Fruit fly (Drosophila melanogaster): Measurements from ENCODE around the gene CG4281.

The CG4281 gene

DNA sequence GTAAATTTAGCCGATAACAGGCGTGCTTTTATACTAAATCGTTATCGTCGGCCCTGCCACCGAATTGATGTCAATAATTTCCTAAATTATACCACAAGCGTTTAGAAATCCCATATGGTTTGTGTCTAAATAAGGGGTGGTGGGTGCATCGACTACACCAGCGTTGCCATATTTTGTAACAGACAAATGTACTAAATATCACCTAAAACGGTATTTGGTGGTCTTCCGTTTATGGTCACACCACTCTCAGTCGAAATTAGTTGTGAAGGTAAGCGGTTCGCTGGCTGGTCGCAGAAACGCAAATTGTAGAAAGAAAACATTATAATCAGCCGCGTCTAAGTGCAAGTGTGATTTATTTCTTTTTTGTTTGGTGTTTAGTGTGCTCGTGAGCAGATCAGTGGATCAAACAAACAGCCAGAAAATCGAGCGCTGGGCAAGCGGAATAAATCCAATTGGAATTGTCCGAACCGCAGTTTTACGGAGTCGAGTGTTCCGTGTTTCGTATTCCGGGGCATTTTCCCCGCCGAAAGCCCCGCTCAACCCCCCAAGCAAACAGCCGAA lies 15.5 kb upstream of the CG4281 start, which contains the start of the genes CG16903 and Unc-76 (continued):
- TF ChIP-seq ind (GFP tag; optimal IDR thresholded peaks at IDR 0.05) (no peak), gt (GFP tag; IDR thresholded peaks at IDR 0.05) (no peak), Hr39 (optimal IDR thresholded peaks at IDR 0.05) (no peak), CG15479 (GFP tag; optimal IDR thresholded peaks at IDR 0.05) (no peak), TFAM (GFP tag; optimal IDR thresholded peaks at IDR 0.05) (no peak), CG1792 (GFP tag; optimal IDR thresholded peaks at IDR 0.05) (no peak), tna (GFP tag; IDR thresholded peaks at IDR 0.05; ENCODE audit: partially characterized antibody) (no peak), knrl (GFP tag; IDR thresholded peaks at IDR 0.05; ENCODE audit: partially characterized antibody) (peak; percentile 58; the same call in 1 of the 3 replicates), Poxn (GFP tag; IDR thresholded peaks at IDR 0.05) (no peak), Six4 (GFP tag; optimal IDR thresholded peaks at IDR 0.05) (peak; percentile 7), sim (GFP tag; IDR thresholded peaks at IDR 0.05) (no peak), sima (GFP tag; optimal IDR thresholded peaks at IDR 0.05) (no peak), dan (GFP tag; IDR thresholded peaks at IDR 0.05) (no peak), row (GFP tag; IDR thresholded peaks at IDR 0.05) (peak; percentile 29; the same call in 1 of the 3 replicates), insv (GFP tag; optimal IDR thresholded peaks at IDR 0.05) (peak in 1 of 2 experiments; percentile 87), eyg (GFP tag; optimal IDR thresholded peaks at IDR 0.05) (no peak), CG17612 (GFP tag; IDR thresholded peaks at IDR 0.05) (no peak), fd3F (GFP tag; optimal IDR thresholded peaks at IDR 0.05) (no peak), Hr78 (GFP tag; optimal IDR thresholded peaks at IDR 0.05) (peak in 1 of 2 experiments; percentile 24), CG30431 (GFP tag; optimal IDR thresholded peaks at IDR 0.05) (no peak), kay (GFP tag; optimal IDR thresholded peaks at IDR 0.05) (no peak), zfh2 (GFP tag; optimal IDR thresholded peaks at IDR 0.05) (no peak), salm (tag; optimal IDR thresholded peaks at IDR 0.05) (peak; percentile 52), MESR4 (GFP tag; optimal IDR thresholded peaks at IDR 0.05) (peak; percentile 91), trh (GFP tag; optimal IDR thresholded peaks at IDR 0.05) (no peak), CG4617 (GFP tag; optimal IDR thresholded peaks at IDR 0.05; ENCODE audit: borderline replicate concordance) (peak; percentile 90), CG13296 (GFP tag; optimal IDR thresholded peaks at IDR 0.05) (peak; percentile 50), Dp (GFP tag; optimal IDR thresholded peaks at IDR 0.05) (peak; percentile 65), CG9797 (GFP tag; optimal IDR thresholded peaks at IDR 0.05) (peak; percentile 100), CG14014 (GFP tag; IDR thresholded peaks at IDR 0.05) (peak; percentile 18; the same call in 1 of the 2 replicates), amos (GFP tag; IDR thresholded peaks at IDR 0.05; ENCODE audit: partially characterized antibody) (peak; percentile 58), CG2129 (GFP tag; IDR thresholded peaks at IDR 0.05; ENCODE audit: partially characterized antibody) (no peak), CG16863 (GFP tag; optimal IDR thresholded peaks at IDR 0.05) (no peak), NC2β (GFP tag; optimal IDR thresholded peaks at IDR 0.05) (peak; percentile 41), gsb-n (tag; optimal IDR thresholded peaks at IDR 0.05) (peak; percentile 72), fd96Cb (tag; optimal IDR thresholded peaks at IDR 0.05) (no peak), Dfd (GFP tag; optimal IDR thresholded peaks at IDR 0.05) (no peak), CG3163 (GFP tag; optimal IDR thresholded peaks at IDR 0.05) (peak; percentile 25), CG10979 (tag; optimal IDR thresholded peaks at IDR 0.05) (peak; percentile 18), CoRest (tag; optimal IDR thresholded peaks at IDR 0.05) (peak; percentile 46), CG33213 (GFP tag; optimal IDR thresholded peaks at IDR 0.05) (peak; percentile 91), lmd (GFP tag; IDR thresholded peaks at IDR 0.05) (no peak), CG31388 (GFP tag; optimal IDR thresholded peaks at IDR 0.05) (no peak), grn (GFP tag; optimal IDR thresholded peaks at IDR 0.05) (no peak), tup (GFP tag; optimal IDR thresholded peaks at IDR 0.05) (no peak), CG6854 (GFP tag; optimal IDR thresholded peaks at IDR 0.05) (peak; percentile 31), CG10274 (GFP tag; optimal IDR thresholded peaks at IDR 0.05) (no peak), CG18262 (tag; optimal IDR thresholded peaks at IDR 0.05) (peak; percentile 37), Bteb2 (GFP tag; optimal IDR thresholded peaks at IDR 0.05) (peak; percentile 1), psq (GFP tag; optimal IDR thresholded peaks at IDR 0.05) (no peak), Camta (GFP tag; optimal IDR thresholded peaks at IDR 0.05) (no peak)
